Worm (Caenorhabditis elegans): ENCODE data around the gene ins-22.
"Not testable (repeated sequence)": the region's sequence is repeated elsewhere in the genome, so short reads cannot be mapped to it uniquely, and the experiment has no call there.

The ins-22 gene

DNA sequence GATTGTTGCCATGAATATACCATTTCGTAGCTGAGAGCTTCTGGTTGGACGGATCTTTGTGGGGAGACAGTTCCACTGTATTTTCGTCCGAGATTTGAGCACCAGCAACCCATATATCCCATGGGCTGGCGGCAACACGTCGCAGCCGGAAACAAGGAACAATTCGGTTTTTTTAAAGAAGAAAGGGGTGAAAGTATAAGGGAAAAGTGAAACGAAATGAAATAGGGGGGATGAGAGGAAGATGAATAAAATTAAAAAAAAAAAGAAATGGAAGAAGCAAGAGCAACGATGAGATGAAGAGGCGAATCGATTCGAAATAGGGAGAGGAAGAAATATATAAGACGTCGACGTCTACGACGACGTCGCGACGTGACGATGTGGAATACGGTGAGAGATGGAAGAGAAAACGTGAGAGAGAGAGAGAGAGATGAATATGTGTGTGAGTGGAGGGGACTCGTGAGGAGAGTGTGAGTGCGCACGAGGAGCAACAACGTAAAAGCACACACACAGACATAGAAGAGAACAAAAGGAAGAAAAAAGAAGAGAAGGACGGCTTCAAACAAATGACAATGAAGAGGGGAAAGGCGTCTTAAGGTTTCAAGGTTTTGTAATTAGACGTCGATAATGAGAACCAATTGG, 9.6 kb upstream of the ins-22 start, which contains the start of gene rgs-1:
TSS of gene rgs-1 (minus strand) at position 146 of the 639 bp plus-strand sequence.
- no peak for TF ChIP-seq unc-62 (GFP tag; optimal IDR thresholded peaks at IDR 0.05)

DNA sequence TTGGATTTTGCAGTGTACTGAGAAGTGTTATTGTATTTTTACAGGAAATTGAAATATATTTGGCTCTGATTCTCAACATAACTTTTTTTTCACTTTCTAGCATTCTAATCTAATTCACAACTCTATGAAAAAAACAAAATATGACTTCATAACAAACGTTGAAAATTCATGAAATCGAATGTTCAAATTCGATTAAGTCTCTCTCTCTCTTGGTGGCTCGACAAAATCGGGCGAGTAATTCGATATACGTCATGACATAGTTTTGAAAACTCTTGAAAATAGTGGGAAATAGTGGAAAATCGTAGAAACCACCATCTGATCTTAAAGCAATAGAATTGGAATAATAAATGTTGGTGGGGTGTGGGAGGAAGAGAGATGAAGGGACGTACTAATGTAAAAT, 8.1 kb upstream of the ins-22 start:
- no peak for TF ChIP-seq unc-62 (GFP tag; optimal IDR thresholded peaks at IDR 0.05)

DNA sequence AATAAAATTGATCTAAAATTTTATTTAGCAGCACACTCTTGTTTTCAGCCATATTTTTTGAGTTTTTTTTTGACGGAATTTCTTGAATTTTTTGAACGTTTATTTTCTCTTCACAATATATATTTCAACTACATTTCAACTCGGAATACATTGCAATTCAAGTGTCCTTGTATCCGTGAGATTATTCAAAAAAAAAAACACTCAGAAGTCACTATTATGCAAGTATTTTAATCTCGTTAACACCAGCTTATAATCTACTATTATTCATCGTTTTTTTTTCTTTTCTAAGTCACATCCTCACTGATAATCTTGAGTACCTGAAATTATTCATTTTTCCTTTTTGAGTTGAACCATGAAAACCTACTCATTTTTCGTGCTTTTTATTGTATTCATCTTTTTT, 2.6 kb upstream of the ins-22 start, which contains the start of gene ins-21:
TSS of gene ins-21 (plus strand) at position 301 of the 400 bp plus-strand sequence.
- no peak for TF ChIP-seq unc-62 (GFP tag; optimal IDR thresholded peaks at IDR 0.05)

DNA sequence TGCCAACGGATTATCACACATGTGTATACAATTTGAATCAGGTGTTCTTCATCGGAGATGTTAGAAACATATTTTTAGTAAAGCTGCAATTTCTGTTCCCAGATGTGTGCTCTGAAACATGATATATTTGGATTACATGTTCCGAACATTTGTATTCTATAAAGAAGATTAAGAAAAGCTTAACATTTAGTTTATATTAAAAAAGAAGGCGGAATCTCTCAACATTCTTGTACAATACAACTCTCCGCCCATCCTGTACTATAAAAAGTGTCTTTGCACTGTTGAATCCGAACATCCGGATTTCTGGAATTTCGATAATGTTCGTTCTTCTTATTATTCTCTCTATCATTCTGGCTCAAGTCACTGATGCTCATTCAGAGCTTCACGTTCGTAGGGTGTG, 1.9 kb downstream of the ins-22 start, which contains the start of gene ins-23:
TSS of gene ins-23 (plus strand) at position 301 of the 400 bp plus-strand sequence.
- TF ChIP-seq unc-62 (GFP tag; optimal IDR thresholded peaks at IDR 0.05): no peak

DNA sequence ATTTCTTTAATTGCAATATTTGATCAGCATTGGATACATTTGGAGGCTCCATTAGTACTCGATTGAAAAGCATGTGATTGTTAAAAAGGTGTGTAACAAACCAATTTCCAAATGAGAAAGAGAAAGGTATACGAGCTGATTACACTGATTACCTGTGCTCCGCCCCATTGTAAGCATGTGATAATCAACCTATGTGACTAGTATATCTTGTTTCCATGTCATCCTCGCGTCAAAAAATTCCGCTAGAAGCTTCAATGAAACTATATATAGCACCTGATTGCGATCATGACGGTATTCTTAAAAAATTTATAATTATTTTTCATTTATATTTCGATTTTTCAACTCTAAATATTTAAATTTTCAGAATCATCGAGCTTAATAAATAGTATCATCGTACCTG, 4.5 kb downstream of the ins-22 start, which contains the start of gene M04D8.4:
TSS of gene M04D8.4 (minus strand) at position 101 of the 400 bp plus-strand sequence.
- TF ChIP-seq unc-62 (GFP tag; optimal IDR thresholded peaks at IDR 0.05): no peak

DNA sequence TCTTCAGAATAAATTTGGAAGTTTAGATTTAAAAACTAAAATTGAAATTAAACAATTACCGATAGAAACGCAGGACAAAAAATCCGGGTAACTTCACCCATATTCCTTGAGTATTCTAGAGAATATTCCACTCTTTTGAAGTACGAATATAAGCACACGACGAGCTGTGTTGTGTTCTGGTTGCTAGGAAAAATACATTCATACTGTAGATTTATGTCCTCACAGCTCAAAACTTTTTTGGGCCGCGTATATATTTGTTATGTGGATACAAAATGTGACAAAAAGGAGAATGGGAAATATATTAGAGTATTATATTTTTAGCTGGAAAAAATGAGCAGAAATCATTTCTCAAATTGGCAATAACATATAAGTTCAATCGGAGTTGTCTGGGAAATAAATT, 7.1 kb downstream of the ins-22 start, which contains the start of gene M04D8.5:
TSS of gene M04D8.5 (minus strand) at position 101 of the 400 bp plus-strand sequence.
- no peak for TF ChIP-seq unc-62 (GFP tag; optimal IDR thresholded peaks at IDR 0.05)

DNA sequence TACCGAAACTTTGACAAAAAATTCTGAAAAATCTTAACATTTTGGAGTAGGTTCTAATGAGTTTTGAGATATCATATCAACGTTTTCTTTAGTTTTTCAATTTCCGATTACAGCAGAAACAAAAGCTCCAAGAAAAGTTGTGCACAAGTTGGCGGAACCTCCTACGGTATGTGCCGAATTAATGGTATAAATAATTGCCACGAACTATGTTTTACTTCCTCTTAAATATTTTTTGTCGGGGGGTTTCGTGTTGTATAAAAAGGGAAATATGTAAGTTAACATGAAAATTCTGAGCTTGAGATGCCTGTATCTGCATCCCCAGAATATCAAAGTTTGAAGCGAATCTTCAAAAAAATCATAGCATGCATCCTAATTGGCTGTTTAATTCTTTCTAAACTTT, 7.8 kb downstream of the ins-22 start, which contains the start of gene M04D8.8:
TSS of gene M04D8.8 (plus strand) at position 301 of the 400 bp plus-strand sequence.
- no peak for TF ChIP-seq unc-62 (GFP tag; optimal IDR thresholded peaks at IDR 0.05)

DNA sequence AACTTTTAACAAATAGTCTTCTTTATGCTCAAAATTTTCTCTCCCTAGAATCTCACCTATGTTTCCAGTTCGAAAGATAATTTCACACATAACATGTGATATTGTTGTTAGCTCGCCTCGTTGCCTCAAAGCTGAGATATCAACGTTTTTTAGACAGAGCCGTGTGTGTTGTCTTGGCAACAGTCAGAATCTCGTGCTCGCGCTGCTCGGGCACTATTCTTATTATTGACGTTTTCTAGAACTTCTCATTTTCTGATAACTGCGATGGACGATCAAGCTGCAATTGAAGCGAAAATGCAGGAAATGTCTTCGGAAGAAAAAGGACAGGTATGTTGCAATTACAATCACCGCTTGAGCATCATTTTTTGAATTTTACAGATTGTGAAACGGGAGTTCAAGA, 9.7 kb downstream of the ins-22 start, which contains the start of gene xbx-3:
TSS of gene xbx-3 (plus strand) at position 163 of the 400 bp plus-strand sequence.
- TF ChIP-seq unc-62 (GFP tag; optimal IDR thresholded peaks at IDR 0.05): no peak

DNA sequence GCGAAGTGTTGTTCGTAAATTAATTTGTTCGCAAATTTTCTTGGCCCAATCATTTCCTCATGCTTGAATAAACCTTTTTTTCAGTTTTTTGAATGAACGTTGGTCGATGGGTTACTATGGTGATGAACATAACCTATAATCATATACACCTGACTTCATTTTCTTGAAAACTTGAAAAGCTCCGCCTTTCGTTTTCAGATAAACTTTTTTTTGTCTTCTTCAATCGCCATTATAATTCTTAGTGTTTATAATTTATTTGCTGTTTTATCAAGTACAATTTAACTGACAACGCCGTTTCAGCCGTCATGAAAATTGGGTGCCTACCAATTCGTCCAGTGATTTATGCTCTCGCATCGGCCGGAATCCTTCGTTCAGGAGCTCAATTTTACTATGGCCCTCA, 11.1 kb downstream of the ins-22 start, which contains the start of gene M04D8.7:
TSS of gene M04D8.7 (plus strand) at position 301 of the 400 bp plus-strand sequence.
- TF ChIP-seq unc-62 (GFP tag; optimal IDR thresholded peaks at IDR 0.05): no peak

DNA sequence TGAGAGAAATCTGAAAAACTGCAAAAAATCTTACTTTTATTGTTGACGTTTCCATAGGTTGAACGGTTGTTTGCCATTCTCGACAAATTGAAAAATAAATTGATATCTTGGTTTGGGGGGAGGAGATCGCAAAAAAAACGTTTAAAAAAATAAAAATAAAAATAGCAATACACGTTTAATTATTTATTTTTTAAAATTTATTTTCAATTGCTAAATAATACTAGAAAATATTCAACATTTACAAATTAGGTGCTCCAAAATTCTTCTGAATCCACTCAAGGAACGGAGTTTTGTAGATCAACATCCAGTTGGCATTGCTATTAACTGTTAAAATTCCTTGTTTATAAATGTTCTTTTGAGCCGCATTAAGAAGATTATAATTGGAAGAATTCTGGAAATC, 13.9 kb downstream of the ins-22 start, which contains the start of gene T16G12.7:
TSS of gene T16G12.7 (minus strand) at position 101 of the 400 bp plus-strand sequence.
- no peak for TF ChIP-seq unc-62 (GFP tag; optimal IDR thresholded peaks at IDR 0.05)

DNA sequence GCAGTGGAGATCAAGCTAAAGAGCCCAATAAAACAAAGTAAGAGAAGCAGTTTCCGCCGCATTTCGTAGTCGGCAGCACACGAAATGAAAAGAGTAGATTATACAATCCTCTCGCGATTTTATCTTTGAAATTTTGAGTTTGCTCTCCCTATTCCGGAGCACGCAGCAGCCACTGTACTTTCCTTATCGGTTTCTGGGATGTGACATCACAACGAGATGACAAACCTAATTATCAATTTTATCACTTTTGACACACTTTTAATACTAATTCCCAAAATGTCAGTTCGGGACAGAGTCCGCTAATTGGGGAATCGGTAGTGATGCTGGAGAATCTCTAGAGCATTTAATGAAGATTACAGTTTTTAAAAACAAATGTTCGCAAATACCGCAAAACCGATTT, 23.6 kb downstream of the ins-22 start, which contains the start of gene T16G12.1:
TSS of gene T16G12.1 (minus strand) at position 176 of the 400 bp plus-strand sequence.
- TF ChIP-seq unc-62 (GFP tag; optimal IDR thresholded peaks at IDR 0.05): no peak

DNA sequence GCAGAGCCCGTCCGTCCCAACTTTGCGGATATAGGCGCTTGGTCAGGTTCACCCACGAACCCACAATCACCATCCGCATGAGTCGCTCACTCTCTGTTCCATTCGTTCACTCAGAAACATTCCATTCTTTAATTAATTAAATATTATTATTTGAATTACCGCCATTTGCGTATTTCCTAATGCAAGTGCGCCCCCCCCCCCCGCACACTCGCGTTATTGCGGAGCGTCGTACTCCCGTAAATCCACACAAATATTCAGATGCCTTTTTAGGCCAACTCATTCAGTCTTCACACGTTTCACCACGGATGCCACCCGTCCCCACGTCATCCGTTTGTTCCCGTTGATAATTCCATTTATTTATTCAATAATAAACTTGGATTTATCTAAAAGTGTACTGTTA, 24.2 kb downstream of the ins-22 start, which contains the start of gene T16G12.3:
TSS of gene T16G12.3 (plus strand) at position 301 of the 400 bp plus-strand sequence.
- TF ChIP-seq unc-62 (GFP tag; optimal IDR thresholded peaks at IDR 0.05): not testable (repeated sequence)

DNA sequence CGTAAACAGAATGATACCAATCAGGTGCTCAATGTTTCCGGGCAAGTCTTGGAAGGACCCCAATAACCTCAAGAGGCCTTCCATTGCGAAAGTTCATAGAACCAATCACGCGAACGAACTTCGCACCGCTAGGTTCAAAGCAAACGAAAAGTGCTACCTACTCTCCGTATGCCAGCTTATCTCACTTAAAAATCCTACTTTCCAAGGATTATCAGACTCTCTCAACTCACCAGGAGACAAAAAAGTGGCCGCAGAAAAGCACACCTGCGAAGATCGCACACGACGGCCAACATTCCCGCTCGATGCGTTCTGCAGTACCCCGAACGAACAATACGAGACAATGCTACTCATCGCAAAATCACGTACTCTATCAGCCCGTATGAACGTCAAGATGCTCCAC, 27.2 kb downstream of the ins-22 start, which contains the start of gene T16G12.12:
TSS of gene T16G12.12 (plus strand) at position 301 of the 400 bp plus-strand sequence.
- TF ChIP-seq unc-62 (GFP tag; optimal IDR thresholded peaks at IDR 0.05): not testable (repeated sequence)

DNA sequence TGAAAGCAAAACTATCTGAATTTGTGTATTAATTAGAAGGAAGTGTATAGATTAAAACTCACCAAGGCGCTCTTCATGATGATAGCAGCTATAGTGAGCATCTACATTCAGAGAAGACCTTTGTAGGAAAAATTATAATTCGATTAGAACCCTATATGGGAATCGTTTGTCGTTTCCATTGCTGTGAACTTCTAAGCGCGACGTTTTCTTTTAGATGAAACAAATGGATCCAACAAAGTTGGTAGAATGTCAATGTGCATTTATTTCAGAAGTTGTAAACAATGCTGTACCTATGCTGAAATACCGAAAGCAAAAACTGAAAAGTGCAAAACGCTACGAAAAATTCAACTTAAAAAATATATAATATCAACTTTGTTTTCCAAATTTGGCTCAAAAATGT, 29.9 kb downstream of the ins-22 start, which contains the start of gene T16G12.10:
TSS of gene T16G12.10 (minus strand) at position 101 of the 400 bp plus-strand sequence.
- no peak for TF ChIP-seq unc-62 (GFP tag; optimal IDR thresholded peaks at IDR 0.05)

DNA sequence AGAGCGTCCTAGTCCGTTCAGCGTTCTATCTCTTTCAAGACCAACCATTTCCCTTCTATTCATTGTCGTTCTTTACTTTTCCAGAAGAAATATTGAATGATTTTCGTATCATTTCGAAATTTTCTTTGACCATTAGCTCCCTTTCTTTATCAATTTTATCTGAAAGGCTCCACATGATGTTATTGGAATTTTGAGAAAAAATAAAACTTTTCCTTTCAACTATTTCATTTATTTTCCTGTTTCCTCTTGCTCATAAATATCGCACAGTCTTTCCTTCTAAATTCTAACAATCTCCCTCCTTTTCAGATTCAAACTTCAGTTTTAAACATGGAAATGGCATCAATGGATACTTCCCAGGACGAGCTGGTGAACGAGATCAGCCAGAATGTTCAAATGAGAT, 31.4 kb downstream of the ins-22 start, which contains the start of gene T16G12.4:
TSS of gene T16G12.4 (plus strand) at position 301 of the 400 bp plus-strand sequence.
- TF ChIP-seq unc-62 (GFP tag; optimal IDR thresholded peaks at IDR 0.05): no peak

DNA sequence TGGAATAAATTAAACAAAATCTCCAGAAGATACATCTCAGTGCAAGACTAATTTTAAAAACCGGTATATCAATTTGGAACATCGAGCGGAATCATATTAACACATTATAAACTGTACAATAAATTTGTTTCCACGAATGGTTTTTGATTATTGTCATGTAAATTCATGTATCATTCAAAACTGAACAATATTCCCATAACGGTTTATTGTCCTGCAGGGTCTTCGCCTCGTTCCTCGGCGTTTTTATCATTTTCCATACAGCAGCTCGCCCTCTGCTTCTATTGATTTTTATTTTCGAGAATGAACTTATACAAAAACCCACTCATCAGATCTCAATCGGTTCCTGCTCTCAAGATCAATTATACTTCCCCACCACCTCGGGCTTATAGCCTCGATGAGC, 32.9 kb downstream of the ins-22 start, which contains the start of gene T16G12.8:
TSS of gene T16G12.8 (plus strand) at position 301 of the 400 bp plus-strand sequence.
- no peak for TF ChIP-seq unc-62 (GFP tag; optimal IDR thresholded peaks at IDR 0.05)
